Worm (Caenorhabditis elegans) whole organism, mixed stage, embryonic: ENCODE results near the gene unc-8.

Experiments
- elt-1 ChIP-seq: sonication (generic microtip); optimal IDR thresholded peaks from 2 replicates; lab custom pipeline; 2017; ENCODE audit warnings: missing genetic modification characterization, mild to moderate bottlenecking, missing compliant biosample characterization, antibody characterized with exemption, moderate library complexity, borderline replicate concordance; ENCODE audit not compliant: insufficient read depth
- hlh-1 ChIP-seq: fragments of 150-350 bp; optimal IDR thresholded peaks from 2 replicates; lab custom pipeline; 2014; ENCODE audit warnings: missing biosample characterization, missing genetic modification reagents, missing genetic modification characterization
- lin-13 ChIP-seq: fragments of 150-350 bp; optimal IDR thresholded peaks from 2 replicates; lab custom pipeline; 2014; ENCODE audit warnings: missing biosample characterization, missing genetic modification characterization
- lsy-2 ChIP-seq: fragments of 150-350 bp; optimal IDR thresholded peaks from 2 replicates; lab custom pipeline; 2014; ENCODE audit warnings: missing biosample characterization, missing genetic modification characterization
- mab-5 ChIP-seq: fragments of 150-350 bp; optimal IDR thresholded peaks from 2 replicates; lab custom pipeline; 2014; ENCODE audit warnings: missing biosample characterization, missing genetic modification characterization
- mep-1 ChIP-seq: fragments of 150-350 bp; optimal IDR thresholded peaks from 2 replicates; lab custom pipeline; 2017; ENCODE audit warnings: missing biosample characterization, missing genetic modification reagents, missing genetic modification characterization, inconsistent platforms
- nhr-237 ChIP-seq: fragments of 150-350 bp; optimal IDR thresholded peaks from 2 replicates; lab custom pipeline; 2014; ENCODE audit warnings: missing biosample characterization, missing genetic modification characterization
- nhr-28 ChIP-seq: fragments of 150-350 bp; optimal IDR thresholded peaks from 2 replicates; lab custom pipeline; 2014; ENCODE audit warnings: missing biosample characterization, missing genetic modification characterization
- nhr-76 ChIP-seq: sonication (generic microtip); optimal IDR thresholded peaks from 2 replicates; lab custom pipeline; 2017; ENCODE audit warnings: missing biosample characterization, missing genetic modification characterization
- snpc-4 ChIP-seq: fragments of 150-350 bp; optimal IDR thresholded peaks from 2 replicates; lab custom pipeline; 2014; ENCODE audit warnings: missing biosample characterization, missing genetic modification characterization
- unc-39 ChIP-seq: fragments of 150-350 bp; optimal IDR thresholded peaks from 2 replicates; lab custom pipeline; 2014; ENCODE audit warnings: missing biosample characterization, missing genetic modification characterization
- unc-62 ChIP-seq: fragments of 150-350 bp; optimal IDR thresholded peaks from 2 replicates; lab custom pipeline; 2014; ENCODE audit warnings: missing biosample characterization, missing genetic modification reagents, missing genetic modification characterization
- ztf-11 ChIP-seq: fragments of 150-350 bp; optimal IDR thresholded peaks from 2 replicates; lab custom pipeline; 2014; ENCODE audit warnings: missing biosample characterization, missing genetic modification characterization

DNA sequence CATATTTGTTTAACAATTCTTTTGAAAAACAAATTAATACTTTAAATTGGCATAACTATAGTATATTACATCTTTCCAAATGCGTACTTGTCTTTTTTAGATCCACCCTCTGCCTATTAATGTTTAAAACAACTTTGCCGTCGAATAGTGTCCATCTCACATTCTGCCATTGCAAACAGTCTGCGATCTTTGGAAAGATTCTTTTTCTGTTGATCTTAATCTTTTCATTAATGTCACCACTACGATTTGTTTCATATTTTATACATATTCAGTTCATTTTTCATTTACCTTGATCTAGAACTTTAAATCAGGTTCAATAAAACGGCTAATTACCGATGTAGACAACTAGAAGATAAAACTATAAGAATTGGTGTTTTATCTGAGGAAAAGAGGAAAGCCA is 37.7 kb downstream of the unc-8 start:
- TF ChIP-seq mep-1 (tag; lab: Kevin White, UChicago) (no peak), lsy-2 (tag; lab: Kevin White, UChicago) (no peak), nhr-28 (no peak), snpc-4 (tag; lab: Kevin White, UChicago) (no peak), nhr-76 (tag; lab: Kevin White, UChicago) (no peak), unc-39 (tag; lab: Kevin White, UChicago) (no peak), unc-62 (no peak), lin-13 (tag; lab: Kevin White, UChicago) (no peak), mab-5 (tag; lab: Kevin White, UChicago) (no peak), hlh-1 (tag; lab: Kevin White, UChicago) (no peak), elt-1 (peak; percentile 39), ztf-11 (no peak), nhr-237 (tag; lab: Kevin White, UChicago) (no peak)
